Fruit fly (Drosophila melanogaster) whole organism, wandering third instar larva: Measurements from ENCODE around the gene CG8142.

Experiments used
- Abd-B ChIP-seq: fragments of >200 bp; optimal IDR thresholded peaks from 2 replicates; lab custom pipeline; 2017; ENCODE audit warnings: missing biosample characterization, missing genetic modification characterization
- CG32264 ChIP-seq: fragments of 200-800 bp; sonication (Bioruptor generic); optimal IDR thresholded peaks from 2 replicates; lab custom pipeline; 2016; ENCODE audit warnings: missing biosample characterization, missing genetic modification characterization
- CG9705 ChIP-seq: fragments of 200-800 bp; sonication (Bioruptor generic); optimal IDR thresholded peaks from 2 replicates; lab custom pipeline; 2018; ENCODE audit warnings: missing biosample characterization, mild to moderate bottlenecking, missing genetic modification characterization
- CrebA ChIP-seq: fragments of 200-800 bp; sonication (Bioruptor generic); optimal IDR thresholded peaks from 2 replicates; lab custom pipeline; 2016; ENCODE audit warnings: missing biosample characterization, mild to moderate bottlenecking, missing genetic modification characterization, borderline replicate concordance
- Dfd ChIP-seq: fragments of >200 bp; optimal IDR thresholded peaks from 2 replicates; lab custom pipeline; 2017; ENCODE audit warnings: missing biosample characterization, missing genetic modification characterization
- Dif ChIP-seq: fragments of 200-275, 200-300 bp; sonication (Bioruptor generic); optimal IDR thresholded peaks from 2 replicates; lab custom pipeline; 2018; ENCODE audit warnings: missing biosample characterization, missing genetic modification characterization; ENCODE audit not compliant: partially characterized antibody
- GATAd ChIP-seq: sonication (Bioruptor generic); optimal IDR thresholded peaks from 2 replicates; lab custom pipeline; 2016; ENCODE audit warnings: missing biosample characterization, missing genetic modification characterization
- HLH106 ChIP-seq: fragments of 200-800 bp; optimal IDR thresholded peaks from 3 replicates; lab custom pipeline; 2019; ENCODE audit warnings: missing biosample characterization, mild to moderate bottlenecking, missing genetic modification characterization, moderate library complexity
- Hnf4 ChIP-seq: fragments of 200-800 bp; sonication (Bioruptor generic); optimal IDR thresholded peaks from 2 replicates; lab custom pipeline; 2016; ENCODE audit warnings: missing biosample characterization, mild to moderate bottlenecking, missing genetic modification characterization
- Hr78 ChIP-seq: fragments of >200 bp; optimal IDR thresholded peaks from 2 replicates; lab custom pipeline; 2017; ENCODE audit warnings: missing biosample characterization, missing genetic modification characterization
- Hr83 ChIP-seq: fragments of 200-300 bp; sonication (Bioruptor generic); optimal IDR thresholded peaks from 2 replicates; lab custom pipeline; 2016; ENCODE audit warnings: missing biosample characterization, mild to moderate bottlenecking, missing genetic modification characterization, moderate library complexity; ENCODE audit not compliant: poor library complexity, severe bottlenecking
- Jra ChIP-seq: sonication (Bioruptor generic); optimal IDR thresholded peaks from 2 replicates; lab custom pipeline; 2016; ENCODE audit warnings: missing biosample characterization, missing genetic modification characterization
- Mio ChIP-seq: sonication (Bioruptor generic); optimal IDR thresholded peaks from 2 replicates; lab custom pipeline; 2016; ENCODE audit warnings: missing biosample characterization, missing genetic modification characterization
- Myc ChIP-seq: fragments of >200 bp; optimal IDR thresholded peaks from 2 replicates; lab custom pipeline; 2017
- N ChIP-seq: fragments of >200 bp; optimal IDR thresholded peaks from 2 replicates; lab custom pipeline; 2018; ENCODE audit warnings: missing biosample characterization, missing external identifiers, missing genetic modification characterization
- OdsH ChIP-seq: fragments of 200-800 bp; sonication (Bioruptor generic); optimal IDR thresholded peaks from 2 replicates; lab custom pipeline; 2016; ENCODE audit warnings: missing biosample characterization, mild to moderate bottlenecking, missing genetic modification characterization
- Rel ChIP-seq, 2 experiments: fragments of 200-800 bp; sonication (Bioruptor generic) in 1 of 2; optimal IDR thresholded peaks; 2 replicates in 1 of 2; 3 replicates in 1 of 2; lab custom pipeline; 2016 to 2019; ENCODE audit warnings: mild to moderate bottlenecking in 2 of 2, missing biosample characterization in 2 of 2, missing genetic modification characterization in 2 of 2, moderate library complexity in 1 of 2
- Sp1 ChIP-seq: fragments of 200-800 bp; sonication (Bioruptor generic); optimal IDR thresholded peaks from 3 replicates; lab custom pipeline; 2019; ENCODE audit warnings: missing biosample characterization, mild to moderate bottlenecking, missing genetic modification characterization, moderate library complexity
- Vsx2 ChIP-seq: fragments of 200-300, 225-300 bp; sonication (Bioruptor generic); optimal IDR thresholded peaks from 2 replicates; lab custom pipeline; 2018; ENCODE audit warnings: missing biosample characterization, missing genetic modification characterization; ENCODE audit not compliant: partially characterized antibody
- br ChIP-seq: fragments of 200-800 bp; sonication (Bioruptor generic); optimal IDR thresholded peaks from 2 replicates; lab custom pipeline; 2016; ENCODE audit warnings: missing biosample characterization, missing genetic modification characterization
- brk ChIP-seq: fragments of 200-800 bp; sonication (Bioruptor generic); optimal IDR thresholded peaks from 2 replicates; lab custom pipeline; 2016; ENCODE audit warnings: missing biosample characterization, mild to moderate bottlenecking, missing genetic modification characterization
- dl ChIP-seq, 2 experiments: fragments of 175-275, 200-275 bp in 1 of 2; fragments of 200-275 bp in 1 of 2; sonication (Bioruptor generic); optimal IDR thresholded peaks; lab custom pipeline; 2018; ENCODE audit warnings: mild to moderate bottlenecking in 2 of 2, missing biosample characterization in 2 of 2, missing genetic modification characterization in 2 of 2, moderate library complexity in 2 of 2; ENCODE audit not compliant: partially characterized antibody in 2 of 2, insufficient read depth in 1 of 2
- dmrt93B ChIP-seq: fragments of 200-800 bp; sonication (Bioruptor generic); optimal IDR thresholded peaks from 2 replicates; lab custom pipeline; 2018; ENCODE audit warnings: missing biosample characterization, mild to moderate bottlenecking, missing genetic modification characterization
- dsf ChIP-seq: sonication (Bioruptor generic); optimal IDR thresholded peaks from 2 replicates; lab custom pipeline; 2016; ENCODE audit warnings: missing biosample characterization, missing genetic modification characterization, borderline replicate concordance
- ey ChIP-seq: fragments of 200-800 bp; sonication (Bioruptor generic); optimal IDR thresholded peaks from 2 replicates; lab custom pipeline; 2016; ENCODE audit warnings: missing biosample characterization, missing genetic modification characterization
- foxo ChIP-seq, 2 experiments: fragments of 200-800 bp; sonication (Bioruptor generic); optimal IDR thresholded peaks; 2 replicates in 1 of 2; 3 replicates in 1 of 2; lab custom pipeline; 2016 to 2017; ENCODE audit warnings: missing biosample characterization in 2 of 2, missing genetic modification characterization in 2 of 2
- fru ChIP-seq: fragments of 200-800 bp; sonication (Bioruptor generic); optimal IDR thresholded peaks from 3 replicates; lab custom pipeline; 2016; ENCODE audit warnings: missing biosample characterization, mild to moderate bottlenecking, missing genetic modification characterization
- h ChIP-seq: fragments of 200-800 bp; sonication (Bioruptor generic); optimal IDR thresholded peaks from 3 replicates; lab custom pipeline; 2016; ENCODE audit warnings: missing biosample characterization, mild to moderate bottlenecking, missing genetic modification characterization
- jim ChIP-seq: fragments of 175-275, 200-325 bp; sonication (Bioruptor generic); optimal IDR thresholded peaks from 2 replicates; lab custom pipeline; 2016; ENCODE audit warnings: missing biosample characterization, mild to moderate bottlenecking, missing genetic modification characterization
- lola ChIP-seq: fragments of >200 bp; optimal IDR thresholded peaks from 2 replicates; lab custom pipeline; 2017; ENCODE audit warnings: missing biosample characterization, missing genetic modification characterization
- pan ChIP-seq: fragments of >200 bp; optimal IDR thresholded peaks from 2 replicates; lab custom pipeline; 2017
- psq ChIP-seq: fragments of 200-800 bp; sonication (Bioruptor generic); optimal IDR thresholded peaks from 3 replicates; lab custom pipeline; 2017; ENCODE audit warnings: missing biosample characterization, mild to moderate bottlenecking, missing genetic modification characterization, moderate library complexity
- rgr ChIP-seq: fragments of 200-800 bp; sonication (Bioruptor generic); optimal IDR thresholded peaks from 3 replicates; lab custom pipeline; 2016; ENCODE audit warnings: missing biosample characterization, mild to moderate bottlenecking, missing genetic modification characterization
- sage ChIP-seq: fragments of 200-800 bp; sonication (Bioruptor generic); optimal IDR thresholded peaks from 2 replicates; lab custom pipeline; 2016; ENCODE audit warnings: missing biosample characterization, mild to moderate bottlenecking, missing genetic modification characterization
- sv ChIP-seq: fragments of 200-800 bp; sonication (Bioruptor generic); optimal IDR thresholded peaks from 3 replicates; lab custom pipeline; 2016; ENCODE audit warnings: missing biosample characterization, missing genetic modification characterization
- tai ChIP-seq: sonication (Bioruptor generic); optimal IDR thresholded peaks from 2 replicates; lab custom pipeline; 2016; ENCODE audit warnings: missing biosample characterization, missing genetic modification characterization
- usp ChIP-seq: fragments of >200 bp; optimal IDR thresholded peaks from 2 replicates; lab custom pipeline; 2017; ENCODE audit warnings: missing biosample characterization, missing genetic modification characterization
- woc ChIP-seq: sonication (Bioruptor generic); optimal IDR thresholded peaks from 2 replicates; lab custom pipeline; 2016; ENCODE audit warnings: missing biosample characterization, mild to moderate bottlenecking, missing genetic modification characterization

Gene CG8142

dm6 chrX:17828298-17829033 is 16.0 kb downstream of the CG8142 start:
- TF ChIP-seq pan (lab: Kevin White, UChicago): no peak
- TF ChIP-seq Vsx2 (GFP tag; lab: Kevin White, UChicago): no peak
- no peak for TF ChIP-seq Dfd (GFP tag; lab: Kevin White, UChicago)
- TF ChIP-seq GATAd (GFP tag; lab: Kevin White, UChicago): no peak

dm6 chrX:17826807-17827703 is 17.4 kb downstream of the CG8142 start, which contains the start of gene Socs16D:
Gene Socs16D (minus strand): TSS chrX:17827564.
- TF ChIP-seq dmrt93B (GFP tag; lab: Kevin White, UChicago) (no peak), foxo (GFP tag; optimal IDR thresholded peaks at IDR 0.05; lab: Kevin White, UChicago) (peak in 1 of 2 experiments; percentile 25), CrebA (GFP tag; lab: Kevin White, UChicago) (no peak), dsf (no peak), OdsH (peak; percentile 46), tai (GFP tag; lab: Kevin White, UChicago) (no peak), sv (GFP tag; lab: Kevin White, UChicago) (peak; percentile 10), Mio (GFP tag; lab: Kevin White, UChicago) (no peak), Rel (GFP tag; optimal IDR thresholded peaks at IDR 0.05; lab: Kevin White, UChicago) (no peak), Rel (tag; optimal IDR thresholded peaks at IDR 0.05; lab: Kevin White, UChicago) (peak; percentile 1), dl (GFP tag; optimal IDR thresholded peaks at IDR 0.05; lab: Kevin White, UChicago; ENCODE audit: insufficient read depth in 1 of 2, partially characterized antibody in 2 of 2) (no peak), Hr78 (GFP tag; lab: Kevin White, UChicago) (peak; percentile 82), Hnf4 (GFP tag; lab: Kevin White, UChicago) (peak; percentile 1), Jra (GFP tag; lab: Kevin White, UChicago) (no peak), jim (GFP tag; lab: Kevin White, UChicago) (no peak), HLH106 (tag; lab: Kevin White, UChicago) (peak; percentile 26), Dfd (GFP tag; lab: Kevin White, UChicago) (peak; percentile 66), fru (GFP tag; lab: Kevin White, UChicago) (peak; percentile 40), usp (no peak), pan (lab: Kevin White, UChicago) (no peak), Vsx2 (GFP tag; lab: Kevin White, UChicago) (no peak), CG9705 (peak; percentile 28), Dif (no peak), Sp1 (GFP tag; lab: Kevin White, UChicago) (peak; percentile 51), h (peak; percentile 48), br (peak; percentile 48), brk (peak; percentile 45), Hr83 (GFP tag; lab: Kevin White, UChicago) (peak; percentile 54), N (peak; percentile 99), lola (GFP tag; lab: Kevin White, UChicago) (no peak), GATAd (GFP tag; lab: Kevin White, UChicago) (no peak), Myc (lab: Kevin White, UChicago) (no peak), CG32264 (GFP tag; lab: Kevin White, UChicago) (no peak), rgr (GFP tag; lab: Kevin White, UChicago) (peak; percentile 40), woc (GFP tag; lab: Kevin White, UChicago) (peak; percentile 4), ey (GFP tag; lab: Kevin White, UChicago) (peak; percentile 23), psq (GFP tag; lab: Kevin White, UChicago) (peak; percentile 42), Abd-B (peak; percentile 77), sage (GFP tag; lab: Kevin White, UChicago) (no peak)
- TF ChIP-seq, all 38 proteins: peak for 21
